Worm (Caenorhabditis elegans): Measurements from ENCODE around the gene scav-5.

Gene scav-5

DNA sequence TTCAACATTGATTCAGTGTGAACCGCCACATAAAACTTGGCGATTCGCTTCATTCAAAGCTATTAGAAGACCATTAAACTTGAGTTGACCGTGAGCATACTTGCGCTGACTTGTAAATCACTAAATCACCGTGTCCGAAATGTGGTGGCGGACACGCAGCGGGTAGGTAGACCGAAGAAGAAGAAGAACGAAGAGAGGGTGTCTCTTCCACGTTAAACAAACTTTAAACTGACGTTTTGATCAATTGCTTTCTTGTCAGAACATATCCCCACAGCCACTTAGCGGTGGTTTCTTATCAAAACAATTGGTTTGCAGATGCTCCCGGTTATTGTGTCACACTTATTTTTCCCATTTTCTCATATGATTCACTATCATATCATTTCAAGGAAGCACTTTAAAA, 14.6 kb upstream of the scav-5 start:
- TF ChIP-seq T22C8.4 (GFP tag; IDR thresholded peaks at IDR 0.05), result no peak
- TF ChIP-seq flt-1 (GFP tag; IDR thresholded peaks at IDR 0.05), result no peak
- no peak for TF ChIP-seq cog-1 (tag; optimal IDR thresholded peaks at IDR 0.05)
- TF ChIP-seq med-1 (GFP tag; optimal IDR thresholded peaks at IDR 0.05; ENCODE audit: insufficient read depth), result no peak
- TF ChIP-seq tab-1 (GFP tag; IDR thresholded peaks at IDR 0.05), result no peak
- TF ChIP-seq ref-1 (GFP tag; conservative IDR thresholded peaks at IDR 0.05), result no peak
- no peak for TF ChIP-seq ztf-23 (GFP tag; IDR thresholded peaks at IDR 0.05)
- no peak for TF ChIP-seq ztf-29 (GFP tag; IDR thresholded peaks at IDR 0.05)
- TF ChIP-seq klf-2 (GFP tag; conservative IDR thresholded peaks at IDR 0.05), result no peak

DNA sequence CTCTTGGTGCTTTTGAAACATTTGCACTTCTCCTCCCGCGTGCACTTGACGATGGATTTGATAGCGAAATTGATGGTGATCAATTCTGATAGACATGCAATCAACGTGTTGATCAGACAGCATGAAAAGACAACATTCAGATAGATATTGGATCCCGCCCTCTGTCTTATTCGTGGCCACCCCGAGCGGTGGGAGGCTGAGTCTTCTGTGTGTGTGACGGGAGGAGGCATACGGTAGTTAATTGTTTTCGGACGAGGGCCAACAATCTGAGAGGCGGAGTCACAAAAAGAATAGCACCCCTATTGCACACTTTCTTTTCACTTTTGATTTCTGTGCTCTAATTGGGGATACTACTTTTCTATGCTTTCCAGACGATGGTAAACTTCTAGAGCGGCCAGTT, 12.2 kb upstream of the scav-5 start:
- TF ChIP-seq flt-1 (GFP tag; IDR thresholded peaks at IDR 0.05), result no peak

DNA sequence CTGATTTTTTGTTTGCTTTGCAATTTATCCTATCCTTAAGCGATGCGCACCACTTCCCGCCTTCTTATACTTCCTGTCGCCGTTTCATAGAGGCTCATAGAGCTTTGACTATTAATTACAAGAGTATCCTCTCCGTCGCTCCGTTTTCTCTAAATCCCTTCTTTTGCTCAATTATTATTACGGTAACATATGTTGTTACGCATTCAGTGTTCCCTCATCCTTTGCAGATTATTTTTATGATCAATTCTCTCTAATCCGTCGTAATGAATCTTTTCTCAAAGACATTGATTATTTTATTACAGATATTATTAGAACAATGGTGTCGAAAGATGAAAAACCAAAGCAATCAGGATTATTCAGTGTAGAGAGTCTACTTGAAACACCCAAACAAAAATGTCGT, 11.2 kb upstream of the scav-5 start, which contains the start of gene vab-15:
TSS of gene vab-15 (plus strand) at position 301 of the 400 bp plus-strand sequence.
- TF ChIP-seq ref-1 (GFP tag; conservative IDR thresholded peaks at IDR 0.05) (no peak), ztf-23 (GFP tag; IDR thresholded peaks at IDR 0.05) (no peak), T22C8.4 (GFP tag; IDR thresholded peaks at IDR 0.05) (no peak), med-1 (GFP tag; optimal IDR thresholded peaks at IDR 0.05; ENCODE audit: insufficient read depth) (no peak), tab-1 (GFP tag; IDR thresholded peaks at IDR 0.05) (no peak), klf-2 (GFP tag; conservative IDR thresholded peaks at IDR 0.05) (no peak), ztf-29 (GFP tag; IDR thresholded peaks at IDR 0.05) (no peak), flt-1 (GFP tag; IDR thresholded peaks at IDR 0.05) (no peak), cog-1 (tag; optimal IDR thresholded peaks at IDR 0.05) (no peak)

DNA sequence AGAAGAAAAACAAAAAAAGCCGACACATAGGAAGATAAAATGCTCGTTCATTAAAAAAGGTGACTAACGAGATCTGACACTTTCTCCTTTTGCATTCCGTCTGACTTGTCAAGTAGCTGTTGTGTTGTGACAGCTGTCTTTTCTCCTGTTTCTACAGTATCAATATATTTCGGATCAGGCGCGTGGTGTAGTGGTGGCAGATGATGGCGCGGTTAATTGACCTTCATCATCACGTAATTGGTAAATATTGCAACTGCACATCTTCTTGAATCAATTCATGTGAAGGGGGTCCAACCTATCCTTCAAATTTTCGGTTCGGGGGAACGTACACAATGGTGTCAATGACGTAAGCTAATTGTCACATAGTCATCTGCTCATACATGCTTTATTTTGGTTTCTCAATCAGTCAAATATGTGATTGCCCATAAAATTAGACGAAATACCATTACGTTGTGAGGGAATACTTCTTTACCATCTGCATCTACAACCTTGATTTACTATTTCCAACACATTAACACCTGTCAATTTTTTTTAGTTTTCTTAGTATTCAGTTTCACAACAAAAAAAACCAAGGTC, 9.9 kb upstream of the scav-5 start:
- TF ChIP-seq tab-1 (GFP tag; IDR thresholded peaks at IDR 0.05) (no peak), flt-1 (GFP tag; IDR thresholded peaks at IDR 0.05) (no peak), klf-2 (GFP tag; conservative IDR thresholded peaks at IDR 0.05) (no peak), med-1 (GFP tag; optimal IDR thresholded peaks at IDR 0.05; ENCODE audit: insufficient read depth) (no peak), ztf-29 (GFP tag; IDR thresholded peaks at IDR 0.05) (no peak), cog-1 (tag; optimal IDR thresholded peaks at IDR 0.05) (no peak), ref-1 (GFP tag; conservative IDR thresholded peaks at IDR 0.05) (no peak), T22C8.4 (GFP tag; IDR thresholded peaks at IDR 0.05) (no peak)

DNA sequence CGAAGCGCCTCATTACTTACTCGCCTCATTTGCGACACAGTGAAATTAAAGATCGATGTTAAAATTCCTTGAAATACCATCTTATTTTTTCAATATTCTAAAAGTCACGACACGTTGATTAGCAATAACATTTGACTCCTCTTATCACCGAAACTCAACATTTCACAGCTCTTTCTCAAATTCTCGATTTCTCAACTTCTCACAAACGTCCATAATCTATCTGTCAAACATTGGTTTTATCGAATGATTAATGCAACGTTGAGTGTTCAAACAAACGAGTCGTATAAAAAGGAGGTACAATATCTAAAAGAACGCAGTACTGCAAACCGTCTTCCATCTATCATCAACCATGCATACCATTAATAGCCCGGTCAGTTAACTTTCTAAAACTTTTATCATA, 7.9 kb upstream of the scav-5 start, which contains the start of gene lec-8:
TSS of gene lec-8 (plus strand) at position 314 of the 400 bp plus-strand sequence.
- TF ChIP-seq flt-1 (GFP tag; IDR thresholded peaks at IDR 0.05) (no peak), T22C8.4 (GFP tag; IDR thresholded peaks at IDR 0.05) (no peak), ztf-23 (GFP tag; IDR thresholded peaks at IDR 0.05) (no peak), cog-1 (tag; optimal IDR thresholded peaks at IDR 0.05) (no peak), ref-1 (GFP tag; conservative IDR thresholded peaks at IDR 0.05) (no peak), tab-1 (GFP tag; IDR thresholded peaks at IDR 0.05) (no peak), med-1 (GFP tag; optimal IDR thresholded peaks at IDR 0.05; ENCODE audit: insufficient read depth) (no peak), klf-2 (GFP tag; conservative IDR thresholded peaks at IDR 0.05) (no peak), ztf-29 (GFP tag; IDR thresholded peaks at IDR 0.05) (no peak)

DNA sequence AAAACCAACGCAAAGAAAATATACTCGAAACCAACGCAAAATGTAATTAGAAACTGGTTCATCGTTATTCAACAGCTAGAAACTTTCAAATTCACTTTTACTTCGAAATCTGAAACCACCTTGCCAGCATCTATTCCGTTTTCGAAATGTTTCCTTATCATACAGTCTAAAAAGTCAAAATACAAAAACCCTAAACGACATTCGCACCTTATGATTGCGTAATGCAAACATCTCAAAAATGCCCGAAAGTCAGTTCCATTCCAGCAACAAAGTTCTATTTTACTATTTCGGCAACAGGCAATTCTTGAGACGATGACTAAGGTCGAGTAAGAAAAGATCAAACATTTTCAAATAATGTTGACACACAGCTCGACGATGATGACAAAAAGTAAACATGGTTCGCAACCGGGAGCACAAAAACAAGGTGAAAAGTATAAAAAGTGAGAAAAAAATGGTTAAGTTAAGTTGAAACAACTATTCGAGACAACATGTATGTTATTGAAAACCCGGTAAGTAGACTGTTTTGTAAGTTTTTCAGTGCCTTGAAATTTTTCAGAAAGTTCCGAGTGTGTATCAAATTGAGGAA, 6.3 kb upstream of the scav-5 start, which contains the start of gene lec-7:
TSS of gene lec-7 (plus strand) at position 297 of the 586 bp plus-strand sequence.
- TF ChIP-seq flt-1 (GFP tag; IDR thresholded peaks at IDR 0.05), result no peak

DNA sequence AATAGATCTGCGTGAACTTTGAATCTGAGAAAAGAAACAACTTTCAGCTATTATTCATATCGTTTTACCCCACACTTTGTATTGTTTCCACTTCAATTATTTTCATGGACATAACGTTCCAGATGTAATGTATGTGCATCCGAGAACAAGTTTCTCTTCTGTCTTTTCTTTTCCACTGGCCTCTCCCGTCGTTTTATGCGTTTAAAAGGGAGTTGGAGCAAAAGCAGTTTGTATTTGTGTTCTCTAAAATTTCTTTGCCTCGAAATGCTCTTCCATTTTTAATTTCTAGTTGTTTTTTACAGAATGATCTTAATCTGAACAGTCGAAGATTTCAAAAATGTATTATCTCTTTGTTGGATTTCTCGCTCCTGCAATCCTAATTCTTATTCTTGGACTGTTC, 1.5 kb upstream of the scav-5 start, which contains the start of gene R07B1.11:
TSS of gene R07B1.11 (plus strand) at position 301 of the 400 bp plus-strand sequence.
- TF ChIP-seq tab-1 (GFP tag; IDR thresholded peaks at IDR 0.05) (no peak), T22C8.4 (GFP tag; IDR thresholded peaks at IDR 0.05) (no peak), flt-1 (GFP tag; IDR thresholded peaks at IDR 0.05) (no peak), klf-2 (GFP tag; conservative IDR thresholded peaks at IDR 0.05) (no peak)

DNA sequence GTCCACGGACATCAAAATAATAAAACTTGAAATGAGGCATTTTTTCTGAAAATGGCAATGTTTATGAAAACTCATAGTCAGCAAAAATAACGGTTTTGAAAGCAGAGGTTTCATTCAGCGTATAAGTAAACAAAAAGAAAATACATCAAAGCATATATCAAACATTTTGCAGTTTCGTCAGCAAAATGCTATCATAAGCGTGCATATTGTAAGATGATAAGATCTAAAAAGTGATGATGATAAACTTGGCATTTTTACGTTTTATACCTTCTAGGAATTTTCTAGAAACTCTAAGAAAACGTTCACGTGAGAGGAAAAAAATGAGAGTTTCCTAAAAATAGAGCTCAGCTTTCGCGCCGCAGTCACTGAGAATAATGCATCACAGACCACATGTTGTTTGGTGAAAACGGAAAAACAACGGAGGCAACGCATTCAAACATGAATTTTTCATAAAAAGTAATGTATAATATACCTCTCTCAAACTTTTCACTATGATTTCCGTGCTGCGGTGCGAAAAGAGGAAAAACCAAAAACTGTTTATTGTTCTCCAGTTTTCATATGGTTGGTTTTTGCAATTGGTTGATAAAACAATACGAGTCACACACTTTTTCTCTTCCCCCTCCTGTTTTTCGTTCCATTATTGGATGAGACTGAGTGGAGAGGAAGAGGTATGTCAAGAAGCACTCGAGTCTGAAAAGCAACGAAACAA, 4.9 kb downstream of the scav-5 start, which contains the start of the genes gst-36 and R07B1.5:
TSS of gene gst-36 (minus strand) at position 45 of the 709 bp plus-strand sequence.
TSS of gene R07B1.5 (plus strand) at position 665 of the 709 bp plus-strand sequence.
- no peak for TF ChIP-seq ref-1 (GFP tag; conservative IDR thresholded peaks at IDR 0.05)
- TF ChIP-seq flt-1 (GFP tag; IDR thresholded peaks at IDR 0.05), result no peak
- no peak for TF ChIP-seq ztf-23 (GFP tag; IDR thresholded peaks at IDR 0.05)
- TF ChIP-seq med-1 (GFP tag; optimal IDR thresholded peaks at IDR 0.05; ENCODE audit: insufficient read depth), result no peak
- TF ChIP-seq klf-2 (GFP tag; conservative IDR thresholded peaks at IDR 0.05), result no peak
- TF ChIP-seq tab-1 (GFP tag; IDR thresholded peaks at IDR 0.05), result no peak
- no peak for TF ChIP-seq ztf-29 (GFP tag; IDR thresholded peaks at IDR 0.05)
- TF ChIP-seq T22C8.4 (GFP tag; IDR thresholded peaks at IDR 0.05), result no peak
- TF ChIP-seq cog-1 (tag; optimal IDR thresholded peaks at IDR 0.05), result no peak

DNA sequence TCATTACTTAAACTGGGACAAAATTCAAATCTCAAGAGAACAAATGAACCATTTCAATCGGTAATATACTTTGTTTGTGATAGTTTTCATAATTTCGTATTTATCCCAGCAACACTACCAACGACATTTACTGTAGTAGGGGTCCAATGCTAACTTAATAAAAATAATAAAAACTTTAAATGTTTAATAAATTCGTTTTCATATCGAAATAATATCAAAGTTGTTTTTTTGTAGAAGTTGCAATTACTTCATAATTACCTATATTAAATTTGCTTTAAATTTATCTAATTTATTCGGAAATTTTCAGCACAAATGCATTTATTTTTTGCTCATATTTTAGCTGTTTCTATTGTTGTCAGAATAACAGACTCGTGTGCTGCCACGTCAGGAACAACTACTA, 8.2 kb downstream of the scav-5 start, which contains the start of gene R07B1.6:
TSS of gene R07B1.6 (plus strand) at position 301 of the 400 bp plus-strand sequence.
- no peak for TF ChIP-seq med-1 (GFP tag; optimal IDR thresholded peaks at IDR 0.05; ENCODE audit: insufficient read depth)
- TF ChIP-seq flt-1 (GFP tag; IDR thresholded peaks at IDR 0.05), result no peak
- no peak for TF ChIP-seq T22C8.4 (GFP tag; IDR thresholded peaks at IDR 0.05)
- TF ChIP-seq tab-1 (GFP tag; IDR thresholded peaks at IDR 0.05), result no peak
- no peak for TF ChIP-seq ref-1 (GFP tag; conservative IDR thresholded peaks at IDR 0.05)
- no peak for TF ChIP-seq ztf-29 (GFP tag; IDR thresholded peaks at IDR 0.05)
- no peak for TF ChIP-seq cog-1 (tag; optimal IDR thresholded peaks at IDR 0.05)
- TF ChIP-seq ztf-23 (GFP tag; IDR thresholded peaks at IDR 0.05), result no peak
- TF ChIP-seq klf-2 (GFP tag; conservative IDR thresholded peaks at IDR 0.05), result no peak
